Fruit fly (Drosophila melanogaster) whole organism, embryonic: ENCODE measurements around the gene dpr14.

Experiments
- CG10431 ChIP-seq: fragments of 200-800 bp; sonication (Bioruptor generic); optimal IDR thresholded peaks from 3 replicates; lab custom pipeline; 2018; ENCODE audit warnings: missing biosample characterization, mild to moderate bottlenecking, missing genetic modification characterization
- CG11085 ChIP-seq: fragments of 200-800 bp; sonication (Bioruptor generic); IDR thresholded peaks from 2 replicates; pipeline ENCODE4 v1.3.6; 2022; ENCODE audit warnings: missing biosample characterization, missing genetic modification characterization
- CG11723 ChIP-seq: fragments of 200-800 bp; sonication (Bioruptor generic); optimal IDR thresholded peaks from 2 replicates; lab custom pipeline; 2017; ENCODE audit warnings: missing biosample characterization, mild to moderate bottlenecking, missing genetic modification characterization
- CG14860 ChIP-seq: fragments of 200-800 bp; sonication (Bioruptor generic); IDR thresholded peaks from 3 replicates; pipeline ENCODE4 v1.3.6; 2022; ENCODE audit warnings: missing biosample characterization, missing genetic modification characterization; ENCODE audit not compliant: partially characterized antibody
- CG15073 ChIP-seq: fragments of 200-800 bp; sonication (Bioruptor generic); optimal IDR thresholded peaks from 2 replicates; lab custom pipeline; 2016; ENCODE audit warnings: missing biosample characterization, missing genetic modification characterization
- CG1603 ChIP-seq: fragments of 200-800 bp; sonication (Bioruptor generic); optimal IDR thresholded peaks from 2 replicates; lab custom pipeline; 2019; ENCODE audit warnings: missing biosample characterization, mild to moderate bottlenecking, missing genetic modification characterization, moderate library complexity
- CG16863 ChIP-seq: fragments of 200-800 bp; sonication (Bioruptor generic); optimal IDR thresholded peaks from 3 replicates; lab custom pipeline; 2016; ENCODE audit warnings: missing biosample characterization, missing genetic modification characterization
- CG17829 ChIP-seq: fragments of 200-800 bp; optimal IDR thresholded peaks from 2 replicates; lab custom pipeline; 2019; ENCODE audit warnings: missing biosample characterization, mild to moderate bottlenecking, missing genetic modification characterization, moderate library complexity
- CG1832 ChIP-seq: fragments of 200-800 bp; sonication (Bioruptor generic); optimal IDR thresholded peaks from 2 replicates; lab custom pipeline; 2017; ENCODE audit warnings: missing biosample characterization, mild to moderate bottlenecking, missing genetic modification characterization, inconsistent platforms
- CG2129 ChIP-seq: fragments of 200-800 bp; sonication (Bioruptor generic); IDR thresholded peaks from 2 replicates; pipeline ENCODE4 v1.3.6; 2022; ENCODE audit warnings: missing biosample characterization, missing genetic modification characterization; ENCODE audit not compliant: partially characterized antibody
- CG31224 ChIP-seq: fragments of 200-800 bp; sonication (Bioruptor generic); IDR thresholded peaks from 2 replicates; pipeline ENCODE4 v1.3.6; 2022; ENCODE audit warnings: missing biosample characterization, missing genetic modification characterization
- CG31388 ChIP-seq: fragments of 200-800 bp; sonication (Bioruptor generic); optimal IDR thresholded peaks from 2 replicates; lab custom pipeline; 2016; ENCODE audit warnings: missing biosample characterization, missing genetic modification characterization
- CG3726 ChIP-seq: fragments of 200-800 bp; sonication (Bioruptor generic); IDR thresholded peaks from 3 replicates; pipeline ENCODE4, ENCODE4 v1.3.6; 2022; ENCODE audit warnings: missing biosample characterization, missing genetic modification characterization
- CG4360 ChIP-seq: fragments of 200-800 bp; sonication (Bioruptor generic); IDR thresholded peaks from 2 replicates; pipeline ENCODE4 v1.3.6; 2022; ENCODE audit warnings: missing biosample characterization, missing genetic modification characterization
- CG4820 ChIP-seq: fragments of 200-800 bp; sonication (Bioruptor generic); optimal IDR thresholded peaks from 3 replicates; lab custom pipeline; 2016; ENCODE audit warnings: missing biosample characterization, missing genetic modification characterization
- CG6654 ChIP-seq: fragments of 200-800 bp; sonication (Bioruptor generic); optimal IDR thresholded peaks from 2 replicates; lab custom pipeline; 2017; ENCODE audit warnings: missing biosample characterization, mild to moderate bottlenecking, missing genetic modification characterization
- CG7372 ChIP-seq: fragments of 200-800 bp; sonication (Bioruptor generic); IDR thresholded peaks from 2 replicates; pipeline ENCODE4 v1.3.6; 2022; ENCODE audit warnings: missing biosample characterization, missing genetic modification characterization
- CG7839 ChIP-seq: fragments of 200-800 bp; sonication (Bioruptor generic); optimal IDR thresholded peaks from 3 replicates; lab custom pipeline; 2018; ENCODE audit warnings: missing biosample characterization, mild to moderate bottlenecking, missing genetic modification characterization, moderate library complexity
- CG8944 ChIP-seq: fragments of 200-800 bp; sonication (Bioruptor generic); optimal IDR thresholded peaks from 3 replicates; lab custom pipeline; 2016; ENCODE audit warnings: missing biosample characterization, missing genetic modification characterization
- CG9797 ChIP-seq: fragments of 200-800 bp; sonication (Bioruptor generic); optimal IDR thresholded peaks from 3 replicates; lab custom pipeline; 2018; ENCODE audit warnings: missing biosample characterization, mild to moderate bottlenecking, missing genetic modification characterization
- CHES-1-like ChIP-seq: fragments of 200-800 bp; sonication (Bioruptor generic); optimal IDR thresholded peaks from 2 replicates; lab custom pipeline; 2016; ENCODE audit warnings: missing biosample characterization, missing genetic modification characterization
- Dip3 ChIP-seq: fragments of 200-800 bp; sonication (Bioruptor generic); optimal IDR thresholded peaks from 3 replicates; lab custom pipeline; 2016; ENCODE audit warnings: missing biosample characterization, missing genetic modification characterization
- E2f2 ChIP-seq: fragments of 200-800 bp; sonication (Bioruptor generic); IDR thresholded peaks from 2 replicates; pipeline ENCODE4 v1.3.6; 2022; ENCODE audit warnings: missing biosample characterization, missing genetic modification characterization
- Ets97D ChIP-seq: fragments of 200-800 bp; sonication (Bioruptor generic); optimal IDR thresholded peaks from 3 replicates; lab custom pipeline; 2016; ENCODE audit warnings: missing biosample characterization, missing genetic modification characterization
- HLHmδ ChIP-seq: fragments of 200-800 bp; sonication (Bioruptor generic); optimal IDR thresholded peaks from 2 replicates; lab custom pipeline; 2018; ENCODE audit warnings: missing biosample characterization, mild to moderate bottlenecking, missing genetic modification characterization, moderate library complexity
- Hey ChIP-seq: fragments of 200-800 bp; sonication (Bioruptor generic); optimal IDR thresholded peaks from 3 replicates; lab custom pipeline; 2018; ENCODE audit warnings: missing biosample characterization, mild to moderate bottlenecking, missing genetic modification characterization
- Hr3 ChIP-seq: fragments of 200-800 bp; sonication (Bioruptor generic); optimal IDR thresholded peaks from 3 replicates; lab custom pipeline; 2016; ENCODE audit warnings: missing biosample characterization, missing genetic modification characterization
- Lim3 ChIP-seq: fragments of 200-800 bp; sonication (Bioruptor generic); IDR thresholded peaks from 2 replicates; pipeline ENCODE4 v1.3.6; 2022; ENCODE audit warnings: missing biosample characterization, missing genetic modification characterization
- MBD-R2 ChIP-seq: fragments of 200-800 bp; sonication (Bioruptor generic); IDR thresholded peaks from 2 replicates; pipeline ENCODE4 v1.3.6; 2022; ENCODE audit warnings: missing biosample characterization, missing genetic modification characterization
- Mad ChIP-seq: fragments of 200-800 bp; sonication (Bioruptor generic); optimal IDR thresholded peaks from 2 replicates; lab custom pipeline; 2016; ENCODE audit warnings: missing biosample characterization, missing genetic modification characterization
- Myb ChIP-seq: fragments of 200-800 bp; sonication (Bioruptor generic); optimal IDR thresholded peaks from 2 replicates; lab custom pipeline; 2016; ENCODE audit warnings: missing biosample characterization, missing genetic modification characterization
- ab ChIP-seq: fragments of 200-800 bp; sonication (Bioruptor generic); optimal IDR thresholded peaks from 2 replicates; lab custom pipeline; 2016; ENCODE audit warnings: missing biosample characterization, missing genetic modification characterization
- aop ChIP-seq: fragments of 200-800 bp; sonication (Bioruptor generic); IDR thresholded peaks from 2 replicates; pipeline ENCODE4 v1.3.6; 2022; ENCODE audit warnings: missing biosample characterization, missing genetic modification characterization
- ap ChIP-seq: fragments of 200-800 bp; sonication (Bioruptor generic); IDR thresholded peaks from 2 replicates; pipeline ENCODE4 v1.3.6; 2022; ENCODE audit warnings: missing biosample characterization, missing genetic modification characterization
- chm ChIP-seq: fragments of 200-800 bp; sonication (Bioruptor generic); IDR thresholded peaks from 2 replicates; pipeline ENCODE4 v1.3.6; 2022; ENCODE audit warnings: missing biosample characterization, missing genetic modification characterization
- crc ChIP-seq: fragments of 200-800 bp; sonication (Bioruptor generic); optimal IDR thresholded peaks from 2 replicates; lab custom pipeline; 2016; ENCODE audit warnings: missing biosample characterization, missing genetic modification characterization
- ham ChIP-seq: fragments of 200-800 bp; sonication (Bioruptor generic); IDR thresholded peaks from 2 replicates; pipeline ENCODE4 v1.3.6; 2022; ENCODE audit warnings: missing biosample characterization, missing genetic modification characterization
- jumu ChIP-seq: fragments of 200-800 bp; sonication (Bioruptor generic); optimal IDR thresholded peaks from 3 replicates; lab custom pipeline; 2016; ENCODE audit warnings: missing biosample characterization, missing genetic modification characterization
- ken ChIP-seq: fragments of 200-800 bp; sonication (Bioruptor generic); IDR thresholded peaks from 3 replicates; pipeline ENCODE4 v1.3.6; 2022; ENCODE audit warnings: missing biosample characterization, missing genetic modification characterization
- kni ChIP-seq: fragments of 200-800 bp; sonication (Bioruptor generic); optimal IDR thresholded peaks from 3 replicates; lab custom pipeline; 2017; ENCODE audit warnings: mild to moderate bottlenecking, missing biosample characterization, missing genetic modification reagents, missing genetic modification characterization
- lilli ChIP-seq: fragments of 200-800 bp; sonication (Bioruptor generic); optimal IDR thresholded peaks from 3 replicates; lab custom pipeline; 2016; ENCODE audit warnings: missing biosample characterization, missing genetic modification characterization
- mam ChIP-seq: fragments of 200-800 bp; sonication (Bioruptor generic); optimal IDR thresholded peaks from 3 replicates; lab custom pipeline; 2016; ENCODE audit warnings: missing biosample characterization, missing genetic modification characterization
- org-1 ChIP-seq: fragments of 200-800 bp; sonication (Bioruptor generic); optimal IDR thresholded peaks from 2 replicates; lab custom pipeline; 2017; ENCODE audit warnings: missing biosample characterization, missing genetic modification characterization
- pb ChIP-seq: fragments of 200-800 bp; sonication (Bioruptor generic); optimal IDR thresholded peaks from 3 replicates; lab custom pipeline; 2016; ENCODE audit warnings: missing biosample characterization, missing genetic modification characterization
- pnt ChIP-seq: fragments of 200-800 bp; sonication (Bioruptor generic); optimal IDR thresholded peaks from 3 replicates; lab custom pipeline; 2016; ENCODE audit warnings: missing biosample characterization, missing genetic modification characterization
- slbo ChIP-seq: fragments of 200-800 bp; sonication (Bioruptor generic); IDR thresholded peaks from 2 replicates; pipeline ENCODE4 v1.3.6; 2022; ENCODE audit warnings: missing biosample characterization, missing genetic modification characterization
- so ChIP-seq: fragments of 200-800 bp; sonication (Bioruptor generic); IDR thresholded peaks from 3 replicates; pipeline ENCODE4 v1.3.6; 2022; ENCODE audit warnings: missing biosample characterization, missing genetic modification characterization
- tap ChIP-seq: fragments of 200-800 bp; optimal IDR thresholded peaks from 3 replicates; lab custom pipeline; 2019; ENCODE audit warnings: missing biosample characterization, mild to moderate bottlenecking, missing genetic modification characterization, moderate library complexity
- toy ChIP-seq: fragments of 200-800 bp; sonication (Bioruptor generic); IDR thresholded peaks from 2 replicates; pipeline ENCODE4 v1.3.6; 2022; ENCODE audit warnings: missing biosample characterization, missing genetic modification characterization
- vvl ChIP-seq: fragments of 200-800 bp; sonication (Bioruptor generic); IDR thresholded peaks from 2 replicates; pipeline ENCODE4 v1.3.6; 2022; ENCODE audit warnings: missing biosample characterization, missing genetic modification characterization
- zen2 ChIP-seq: fragments of 200-800 bp; sonication (Bioruptor generic); IDR thresholded peaks from 3 replicates; pipeline ENCODE4 v1.3.6; 2022; ENCODE audit warnings: missing biosample characterization, missing genetic modification characterization; ENCODE audit not compliant: partially characterized antibody
- zfh2 ChIP-seq: fragments of 200-800 bp; sonication (Bioruptor generic); optimal IDR thresholded peaks from 2 replicates; lab custom pipeline; 2016; ENCODE audit warnings: missing biosample characterization, missing genetic modification characterization

The dpr14 gene

DNA sequence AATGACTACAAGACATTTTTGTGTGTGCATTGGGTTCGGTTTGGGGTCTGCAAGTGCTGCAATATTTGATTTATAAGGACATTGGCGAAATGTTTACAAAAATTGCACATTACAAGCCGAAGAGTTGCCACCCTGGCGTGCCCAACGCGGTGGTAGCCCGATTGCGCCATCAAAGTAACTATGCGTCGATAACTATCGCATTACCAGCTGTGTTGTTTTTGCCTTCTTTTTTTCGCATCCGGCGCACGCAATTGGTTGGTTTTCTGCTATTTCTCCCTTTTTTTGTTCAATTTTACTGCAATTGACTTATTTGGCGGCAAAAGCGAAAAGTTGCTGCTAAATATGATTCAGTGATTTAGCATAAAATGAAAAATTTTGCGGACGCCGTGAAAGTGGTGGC, 26.6 kb upstream of the dpr14 start, which contains the start of gene RpS14b (continued):
- TF ChIP-seq slbo (GFP tag; lab: Robert Waterston, UW) (peak; percentile 75), CG16863 (GFP tag; lab: Kevin White, UChicago) (peak; percentile 8), CG6654 (GFP tag; lab: Kevin White, UChicago) (no peak), Lim3 (GFP tag; lab: Robert Waterston, UW) (no peak), CG2129 (GFP tag; lab: Robert Waterston, UW) (peak; percentile 32), lilli (GFP tag; lab: Kevin White, UChicago) (peak; percentile 59), CG17829 (tag; lab: Kevin White, UChicago) (peak; percentile 24), ken (GFP tag; lab: Robert Waterston, UW) (peak; percentile 60; the same call in 1 of the 3 replicates), mam (GFP tag; lab: Kevin White, UChicago) (peak; percentile 47), pb (GFP tag; lab: Kevin White, UChicago) (peak; percentile 51), CG7839 (tag; lab: Kevin White, UChicago) (peak; percentile 31), tap (tag; lab: Kevin White, UChicago) (no peak), Hey (tag; lab: Kevin White, UChicago) (peak; percentile 52), aop (GFP tag; lab: Robert Waterston, UW) (no peak), CG4360 (peak; percentile 65), CG31224 (GFP tag; lab: Robert Waterston, UW) (peak; percentile 47), HLHmδ (GFP tag; lab: Kevin White, UChicago) (peak; percentile 59), so (GFP tag; lab: Robert Waterston, UW) (peak; percentile 72; the same call in 1 of the 3 replicates), Mad (GFP tag; lab: Kevin White, UChicago) (peak; percentile 36), CG15073 (GFP tag; lab: Kevin White, UChicago) (no peak), Myb (GFP tag; lab: Kevin White, UChicago) (peak; percentile 48), CG8944 (GFP tag; lab: Kevin White, UChicago) (no peak), ham (GFP tag; lab: Robert Waterston, UW) (no peak; the same call in 1 of the 2 replicates), CG1832 (GFP tag; lab: Kevin White, UChicago) (no peak), zfh2 (GFP tag; lab: Kevin White, UChicago) (peak; percentile 60), toy (GFP tag; lab: Robert Waterston, UW) (0 out of 2 replicates have a peak, but pooled peaks have one; percentile 37), CG1603 (tag; lab: Kevin White, UChicago) (peak; percentile 72), kni (GFP tag; lab: Kevin White, UChicago) (peak; percentile 49), pnt (GFP tag; lab: Kevin White, UChicago) (no peak), CHES-1-like (GFP tag; lab: Kevin White, UChicago) (peak; percentile 77), ab (GFP tag; lab: Kevin White, UChicago) (peak; percentile 3), CG7372 (GFP tag; lab: Robert Waterston, UW) (peak; percentile 46; the same call in 1 of the 2 replicates), Hr3 (GFP tag; lab: Kevin White, UChicago) (no peak), E2f2 (GFP tag; lab: Robert Waterston, UW) (peak; percentile 60), crc (GFP tag; lab: Kevin White, UChicago) (peak; percentile 35), CG3726 (no peak), org-1 (GFP tag; lab: Kevin White, UChicago) (no peak), Ets97D (GFP tag; lab: Kevin White, UChicago) (peak; percentile 98), MBD-R2 (GFP tag; lab: Robert Waterston, UW) (peak; percentile 76), Dip3 (peak; percentile 57), CG9797 (GFP tag; lab: Kevin White, UChicago) (peak; percentile 48), CG31388 (GFP tag; lab: Kevin White, UChicago) (no peak), CG11723 (peak; percentile 15), CG11085 (GFP tag; lab: Robert Waterston, UW) (peak; percentile 68), jumu (GFP tag; lab: Kevin White, UChicago) (no peak), vvl (GFP tag; lab: Robert Waterston, UW) (peak; percentile 79), CG14860 (GFP tag; lab: Robert Waterston, UW) (peak; percentile 55; the same call in 2 of the 3 replicates), ap (GFP tag; lab: Robert Waterston, UW) (no peak; the same call in 1 of the 2 replicates), zen2 (GFP tag; lab: Robert Waterston, UW) (peak; percentile 62; the same call in 1 of the 3 replicates), CG10431 (peak; percentile 39), chm (GFP tag; lab: Robert Waterston, UW) (peak; percentile 82), CG4820 (GFP tag; lab: Kevin White, UChicago) (no peak)
